Fruit fly (Drosophila melanogaster): ENCODE results near the gene CG9522.

Gene CG9522

DNA sequence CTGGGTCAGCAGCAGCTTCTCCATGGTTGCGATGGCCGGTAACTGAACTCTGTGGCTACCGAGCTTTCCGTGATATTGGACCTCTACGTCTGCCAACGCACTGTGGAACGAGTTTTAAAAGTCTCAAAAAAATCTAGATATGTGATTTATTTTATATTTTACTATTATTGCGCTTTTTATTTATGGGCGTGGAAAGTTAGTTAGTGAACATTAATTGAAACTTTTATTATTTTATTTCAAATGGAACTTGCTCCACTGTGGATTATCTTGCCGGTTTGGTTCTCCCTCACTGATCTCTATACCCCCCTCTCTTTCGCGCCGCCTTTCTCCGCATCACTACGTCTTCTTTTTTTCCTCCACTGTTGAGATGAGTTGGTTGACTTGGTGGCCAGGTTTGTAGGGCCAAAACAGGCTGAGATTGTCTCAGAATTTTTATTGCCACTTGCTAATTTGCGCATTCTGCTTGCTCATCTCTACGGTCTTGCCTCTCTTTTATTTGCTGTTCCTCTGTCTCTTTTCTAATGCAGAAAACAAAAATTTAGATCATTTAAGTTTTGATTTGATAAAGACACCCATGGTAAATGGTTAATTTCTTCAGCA, at the start of gene CG9522:
TSS of gene CG9522 (minus strand) at position 54 of the 600 bp plus-strand sequence.
- TF ChIP-seq CG9948 (tag; optimal IDR thresholded peaks at IDR 0.05) (peak; percentile 84), CG8159 (tag; optimal IDR thresholded peaks at IDR 0.05) (peak; percentile 83), D1 (tag; optimal IDR thresholded peaks at IDR 0.05) (peak; percentile 38), CG34367 (tag; optimal IDR thresholded peaks at IDR 0.05) (peak; percentile 80), Snoo (tag; optimal IDR thresholded peaks at IDR 0.05) (peak; percentile 57), CG14655 (GFP tag; optimal IDR thresholded peaks at IDR 0.05) (peak; percentile 93), EcR (GFP tag; optimal IDR thresholded peaks at IDR 0.05) (peak; percentile 77), CG10348 (GFP tag; IDR thresholded peaks at IDR 0.05) (no peak), CG32121 (GFP tag; IDR thresholded peaks at IDR 0.05) (peak; percentile 72), Pif1A (GFP tag; optimal IDR thresholded peaks at IDR 0.05) (peak; percentile 88), fd96Ca (GFP tag; IDR thresholded peaks at IDR 0.05) (peak; percentile 64), gl (tag; optimal IDR thresholded peaks at IDR 0.05) (peak; percentile 67), CG15710 (tag; optimal IDR thresholded peaks at IDR 0.05) (peak; percentile 84), CG8301 (tag; optimal IDR thresholded peaks at IDR 0.05) (peak; percentile 91), rn (GFP tag; IDR thresholded peaks at IDR 0.05) (no peak), Ets98B (GFP tag; IDR thresholded peaks at IDR 0.05) (peak; percentile 90), Pif1B (GFP tag; optimal IDR thresholded peaks at IDR 0.05) (peak; percentile 88), CG13204 (GFP tag; optimal IDR thresholded peaks at IDR 0.05) (peak; percentile 73), CG17806 (tag; optimal IDR thresholded peaks at IDR 0.05) (peak; percentile 82), CG12605 (GFP tag; IDR thresholded peaks at IDR 0.05) (peak; percentile 86), CG4496 (GFP tag; IDR thresholded peaks at IDR 0.05) (peak; percentile 90)

DNA sequence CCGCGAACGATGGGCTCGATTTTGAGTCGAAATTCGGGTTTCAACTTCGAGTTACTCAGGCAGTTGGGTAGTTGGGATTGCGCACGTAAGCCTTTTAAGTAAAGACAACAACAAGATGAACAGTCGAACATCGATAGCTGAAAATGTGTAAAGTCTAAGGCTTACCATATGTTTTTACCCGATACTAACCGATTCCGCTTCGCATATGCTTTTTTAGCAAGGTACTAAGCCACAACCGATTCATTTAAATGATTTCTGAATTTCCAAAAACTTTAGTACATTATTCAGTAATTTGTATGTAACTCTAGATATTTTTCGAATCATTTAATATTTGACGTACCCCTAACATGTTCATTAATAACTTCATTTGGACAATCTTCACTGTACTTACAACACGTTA, 49.0 kb upstream of the CG9522 start:
- no peak for TF ChIP-seq CG13204 (GFP tag; optimal IDR thresholded peaks at IDR 0.05)
- no peak for TF ChIP-seq CG9948 (tag; optimal IDR thresholded peaks at IDR 0.05)
- TF ChIP-seq D1 (tag; optimal IDR thresholded peaks at IDR 0.05) = no peak
- no peak for TF ChIP-seq CG17806 (tag; optimal IDR thresholded peaks at IDR 0.05)
- no peak for TF ChIP-seq fd96Ca (GFP tag; IDR thresholded peaks at IDR 0.05)
- no peak for TF ChIP-seq CG12605 (GFP tag; IDR thresholded peaks at IDR 0.05)
- no peak for TF ChIP-seq gl (tag; optimal IDR thresholded peaks at IDR 0.05)
- no peak for TF ChIP-seq EcR (GFP tag; optimal IDR thresholded peaks at IDR 0.05)
- peak; percentile 35 for TF ChIP-seq CG8301 (tag; optimal IDR thresholded peaks at IDR 0.05)
- peak; percentile 16 for TF ChIP-seq Pif1A (GFP tag; optimal IDR thresholded peaks at IDR 0.05)
- peak; percentile 3 for TF ChIP-seq Snoo (tag; optimal IDR thresholded peaks at IDR 0.05)
- TF ChIP-seq Ets98B (GFP tag; IDR thresholded peaks at IDR 0.05) = no peak
- TF ChIP-seq CG4496 (GFP tag; IDR thresholded peaks at IDR 0.05) = 0 out of 3 replicates have a peak, but pooled peaks have one; percentile 9
- TF ChIP-seq CG14655 (GFP tag; optimal IDR thresholded peaks at IDR 0.05) = peak; percentile 20
- no peak for TF ChIP-seq Pif1B (GFP tag; optimal IDR thresholded peaks at IDR 0.05)
- TF ChIP-seq CG15710 (tag; optimal IDR thresholded peaks at IDR 0.05) = no peak
- TF ChIP-seq rn (GFP tag; IDR thresholded peaks at IDR 0.05) = no peak
- peak; percentile 26 for TF ChIP-seq CG8159 (tag; optimal IDR thresholded peaks at IDR 0.05)
- no peak for TF ChIP-seq CG34367 (tag; optimal IDR thresholded peaks at IDR 0.05)
- TF ChIP-seq CG10348 (GFP tag; IDR thresholded peaks at IDR 0.05) = no peak
- TF ChIP-seq CG32121 (GFP tag; IDR thresholded peaks at IDR 0.05) = 0 out of 2 replicates have a peak, but pooled peaks have one; percentile 51

- no peak for TF ChIP-seq CG8301 (tag; optimal IDR thresholded peaks at IDR 0.05)
- TF ChIP-seq gl (tag; optimal IDR thresholded peaks at IDR 0.05) = no peak
- no peak for TF ChIP-seq CG17806 (tag; optimal IDR thresholded peaks at IDR 0.05)
- TF ChIP-seq CG34367 (tag; optimal IDR thresholded peaks at IDR 0.05) = no peak
- no peak for TF ChIP-seq CG14655 (GFP tag; optimal IDR thresholded peaks at IDR 0.05)
- no peak for TF ChIP-seq CG13204 (GFP tag; optimal IDR thresholded peaks at IDR 0.05)
- TF ChIP-seq D1 (tag; optimal IDR thresholded peaks at IDR 0.05) = no peak
Observed at dm6 chrX:14896791-14897190, 48.2 kb upstream of the CG9522 start, which contains the start of gene CG9514. CG9514 (minus strand) TSS chrX:14896891.

dm6 chrX:14896310-14896709, 47.7 kb upstream of the CG9522 start:
- TF ChIP-seq CG4496 (GFP tag; IDR thresholded peaks at IDR 0.05) (0 out of 3 replicates have a peak, but pooled peaks have one; percentile 19), D1 (tag; optimal IDR thresholded peaks at IDR 0.05) (no peak), CG15710 (tag; optimal IDR thresholded peaks at IDR 0.05) (no peak), CG8301 (tag; optimal IDR thresholded peaks at IDR 0.05) (peak; percentile 10), CG32121 (GFP tag; IDR thresholded peaks at IDR 0.05) (peak; percentile 41; the same call in 1 of the 2 replicates)

- no peak for TF ChIP-seq Ets98B (GFP tag; IDR thresholded peaks at IDR 0.05)
- no peak for TF ChIP-seq CG12605 (GFP tag; IDR thresholded peaks at IDR 0.05)
- no peak for TF ChIP-seq Snoo (tag; optimal IDR thresholded peaks at IDR 0.05)
- TF ChIP-seq CG34367 (tag; optimal IDR thresholded peaks at IDR 0.05) = no peak
- no peak for TF ChIP-seq CG9948 (tag; optimal IDR thresholded peaks at IDR 0.05)
- no peak for TF ChIP-seq EcR (GFP tag; optimal IDR thresholded peaks at IDR 0.05)
- no peak for TF ChIP-seq CG14655 (GFP tag; optimal IDR thresholded peaks at IDR 0.05)
- no peak for TF ChIP-seq CG8301 (tag; optimal IDR thresholded peaks at IDR 0.05)
- no peak for TF ChIP-seq rn (GFP tag; IDR thresholded peaks at IDR 0.05)
- TF ChIP-seq CG32121 (GFP tag; IDR thresholded peaks at IDR 0.05) = no peak
- TF ChIP-seq CG13204 (GFP tag; optimal IDR thresholded peaks at IDR 0.05) = no peak
- TF ChIP-seq D1 (tag; optimal IDR thresholded peaks at IDR 0.05) = no peak
Observed at dm6 chrX:14893872-14894271, 45.3 kb upstream of the CG9522 start.

DNA sequence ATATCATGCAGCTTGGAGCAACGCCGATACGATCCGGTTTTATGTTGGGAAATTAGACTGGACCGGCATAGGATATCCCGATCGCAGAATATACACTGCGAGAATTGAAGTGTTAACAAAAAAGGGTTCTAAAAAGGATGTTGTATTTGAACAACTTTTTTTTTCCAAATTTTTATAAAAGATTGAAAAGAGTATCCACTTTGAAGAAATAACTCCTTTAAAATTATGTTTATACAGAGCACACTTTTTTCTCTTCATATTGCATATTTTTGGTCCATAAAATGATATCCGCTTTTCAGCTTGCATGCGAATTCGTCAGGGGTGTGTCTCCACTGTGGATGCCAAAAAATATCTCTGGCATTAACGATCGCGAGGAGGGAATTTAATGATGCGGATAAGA, 43.7 kb upstream of the CG9522 start:
- TF ChIP-seq Ets98B (GFP tag; IDR thresholded peaks at IDR 0.05) (peak; percentile 16; the same call in 1 of the 2 replicates), CG4496 (GFP tag; IDR thresholded peaks at IDR 0.05) (peak; percentile 56; the same call in 2 of the 3 replicates), rn (GFP tag; IDR thresholded peaks at IDR 0.05) (0 out of 2 replicates have a peak, but pooled peaks have one; percentile 19), CG8301 (tag; optimal IDR thresholded peaks at IDR 0.05) (peak; percentile 29), Pif1A (GFP tag; optimal IDR thresholded peaks at IDR 0.05) (peak; percentile 16), CG32121 (GFP tag; IDR thresholded peaks at IDR 0.05) (0 out of 2 replicates have a peak, but pooled peaks have one; percentile 20), CG14655 (GFP tag; optimal IDR thresholded peaks at IDR 0.05) (peak; percentile 8), EcR (GFP tag; optimal IDR thresholded peaks at IDR 0.05) (no peak), Snoo (tag; optimal IDR thresholded peaks at IDR 0.05) (no peak), CG8159 (tag; optimal IDR thresholded peaks at IDR 0.05) (peak; percentile 42)
